Fruit fly (Drosophila melanogaster) whole organism, pupa: ENCODE data around the gene Gclc.

Source experiments
- CG10348 ChIP-seq: fragments of 200-800 bp; sonication (Bioruptor generic); IDR thresholded peaks from 2 replicates; pipeline ENCODE4 v1.3.6; 2022; ENCODE audit warnings: missing biosample characterization, missing genetic modification characterization
- CG12605 ChIP-seq: fragments of 200-800 bp; sonication (Bioruptor generic); IDR thresholded peaks from 2 replicates; pipeline ENCODE4 v1.3.6; 2022; ENCODE audit warnings: missing biosample characterization, missing genetic modification characterization
- CG13204 ChIP-seq: fragments of 200-800 bp; sonication (Bioruptor generic); optimal IDR thresholded peaks from 2 replicates; lab custom pipeline; 2018; ENCODE audit warnings: missing biosample characterization, mild to moderate bottlenecking, missing genetic modification characterization, moderate library complexity
- CG14655 ChIP-seq: fragments of 200-800 bp; sonication (Bioruptor generic); optimal IDR thresholded peaks from 3 replicates; lab custom pipeline; 2017; ENCODE audit warnings: mild to moderate bottlenecking, missing biosample characterization, missing genetic modification reagents, missing genetic modification characterization
- CG15710 ChIP-seq: fragments of 200-800 bp; sonication (Bioruptor generic); optimal IDR thresholded peaks from 2 replicates; lab custom pipeline; 2018; ENCODE audit warnings: missing biosample characterization, mild to moderate bottlenecking, missing genetic modification characterization, moderate library complexity
- CG17806 ChIP-seq: fragments of 200-800 bp; sonication (Bioruptor generic); optimal IDR thresholded peaks from 2 replicates; lab custom pipeline; 2018; ENCODE audit warnings: missing biosample characterization, mild to moderate bottlenecking, missing genetic modification characterization, moderate library complexity
- CG32121 ChIP-seq: fragments of 200-800 bp; sonication (Bioruptor generic); IDR thresholded peaks from 2 replicates; pipeline ENCODE4 v1.3.6; 2022; ENCODE audit warnings: missing biosample characterization, missing genetic modification characterization
- CG34367 ChIP-seq: fragments of 200-800 bp; sonication (Bioruptor generic); optimal IDR thresholded peaks from 2 replicates; lab custom pipeline; 2018; ENCODE audit warnings: missing biosample characterization, mild to moderate bottlenecking, missing genetic modification characterization
- CG4496 ChIP-seq: fragments of 200-800 bp; sonication (Bioruptor generic); IDR thresholded peaks from 3 replicates; pipeline ENCODE4 v1.3.6; 2022; ENCODE audit warnings: missing biosample characterization, missing genetic modification characterization
- CG8159 ChIP-seq: fragments of 200-800 bp; sonication (Bioruptor generic); optimal IDR thresholded peaks from 3 replicates; lab custom pipeline; 2018; ENCODE audit warnings: missing biosample characterization, mild to moderate bottlenecking, missing genetic modification characterization, moderate library complexity
- CG8301 ChIP-seq: fragments of 200-800 bp; sonication (Bioruptor generic); optimal IDR thresholded peaks from 2 replicates; lab custom pipeline; 2018; ENCODE audit warnings: missing biosample characterization, mild to moderate bottlenecking, missing genetic modification characterization
- CG9948 ChIP-seq: fragments of 200-800 bp; sonication (Bioruptor generic); optimal IDR thresholded peaks from 2 replicates; lab custom pipeline; 2018; ENCODE audit warnings: missing biosample characterization, mild to moderate bottlenecking, missing genetic modification characterization, moderate library complexity
- D1 ChIP-seq: fragments of 200-800 bp; sonication (Bioruptor generic); optimal IDR thresholded peaks from 2 replicates; lab custom pipeline; 2018; ENCODE audit warnings: missing biosample characterization, mild to moderate bottlenecking, missing genetic modification characterization, moderate library complexity
- EcR ChIP-seq: fragments of 200-800 bp; sonication (Bioruptor generic); optimal IDR thresholded peaks from 3 replicates; lab custom pipeline; 2019; ENCODE audit warnings: missing biosample characterization, missing genetic modification characterization, mild to moderate bottlenecking, moderate library complexity, missing genetic modification reagents
- Ets98B ChIP-seq: fragments of 200-800 bp; sonication (Bioruptor generic); IDR thresholded peaks from 2 replicates; pipeline ENCODE4 v1.3.6; 2022; ENCODE audit warnings: missing biosample characterization, missing genetic modification characterization
- Pif1A ChIP-seq: fragments of 200-800 bp; sonication (Bioruptor generic); optimal IDR thresholded peaks from 3 replicates; lab custom pipeline; 2016; ENCODE audit warnings: missing biosample characterization, missing genetic modification characterization
- Pif1B ChIP-seq: fragments of 200-800 bp; sonication (Bioruptor generic); optimal IDR thresholded peaks from 3 replicates; lab custom pipeline; 2016; ENCODE audit warnings: missing biosample characterization, missing genetic modification characterization
- Snoo ChIP-seq: fragments of 200-800 bp; sonication (Bioruptor generic); optimal IDR thresholded peaks from 3 replicates; lab custom pipeline; 2017; ENCODE audit warnings: missing biosample characterization, mild to moderate bottlenecking, missing genetic modification characterization, inconsistent platforms
- fd96Ca ChIP-seq: fragments of 200-800 bp; sonication (Bioruptor generic); IDR thresholded peaks from 3 replicates; pipeline ENCODE4 v1.3.6; 2022; ENCODE audit warnings: missing biosample characterization, missing genetic modification characterization
- gl ChIP-seq: fragments of 200-800 bp; sonication (Bioruptor generic); optimal IDR thresholded peaks from 2 replicates; lab custom pipeline; 2018; ENCODE audit warnings: missing biosample characterization, mild to moderate bottlenecking, missing genetic modification characterization
- rn ChIP-seq: fragments of 200-800 bp; sonication (Bioruptor generic); IDR thresholded peaks from 2 replicates; pipeline ENCODE4 v1.3.6; 2022; ENCODE audit warnings: missing biosample characterization, missing genetic modification characterization

Gclc gene

DNA sequence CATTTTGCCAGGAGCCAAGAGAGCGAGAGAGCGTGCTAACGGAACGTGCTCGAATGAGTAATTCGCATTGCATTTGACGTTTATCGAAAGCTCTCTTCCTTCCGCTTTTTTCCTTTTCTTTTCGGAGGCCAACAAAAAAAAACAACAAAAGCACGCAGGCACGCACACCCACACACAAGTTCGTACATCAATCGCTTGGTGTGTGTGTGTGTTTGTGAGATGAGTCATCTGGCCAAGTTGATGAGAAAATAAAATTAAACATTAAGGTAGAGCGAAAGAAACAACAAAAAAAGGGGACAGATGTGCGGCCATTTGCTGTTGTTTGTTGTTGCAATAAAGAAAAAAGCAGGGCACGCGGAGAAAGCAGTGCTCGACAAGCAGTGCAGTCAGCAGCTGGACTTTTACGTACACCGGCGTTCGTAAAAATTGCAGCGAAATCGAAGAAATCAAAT lies 52.7 kb downstream of the Gclc start:
- TF ChIP-seq CG15710 (tag; lab: Kevin White, UChicago) (peak; percentile 55), CG8301 (tag; lab: Kevin White, UChicago) (peak; percentile 40), CG12605 (GFP tag; lab: Robert Waterston, UW) (peak; percentile 79), CG13204 (no peak), CG10348 (GFP tag; lab: Robert Waterston, UW) (no peak), gl (tag; lab: Kevin White, UChicago) (peak; percentile 74), CG14655 (GFP tag; lab: Kevin White, UChicago) (no peak), Pif1B (GFP tag; lab: Kevin White, UChicago) (peak; percentile 58), D1 (no peak), EcR (no peak), Pif1A (GFP tag; lab: Kevin White, UChicago) (peak; percentile 84), rn (0 out of 2 replicates have a peak, but pooled peaks have one; percentile 10), CG9948 (peak; percentile 25), Ets98B (GFP tag; lab: Robert Waterston, UW) (peak; percentile 77), CG32121 (peak; percentile 79), CG8159 (tag; lab: Kevin White, UChicago) (peak; percentile 51), CG17806 (peak; percentile 38), CG4496 (GFP tag; lab: Robert Waterston, UW) (peak; percentile 88), CG34367 (tag; lab: Kevin White, UChicago) (peak; percentile 50), Snoo (peak; percentile 67), fd96Ca (GFP tag; lab: Robert Waterston, UW) (peak; percentile 52; the same call in 1 of the 3 replicates)

DNA sequence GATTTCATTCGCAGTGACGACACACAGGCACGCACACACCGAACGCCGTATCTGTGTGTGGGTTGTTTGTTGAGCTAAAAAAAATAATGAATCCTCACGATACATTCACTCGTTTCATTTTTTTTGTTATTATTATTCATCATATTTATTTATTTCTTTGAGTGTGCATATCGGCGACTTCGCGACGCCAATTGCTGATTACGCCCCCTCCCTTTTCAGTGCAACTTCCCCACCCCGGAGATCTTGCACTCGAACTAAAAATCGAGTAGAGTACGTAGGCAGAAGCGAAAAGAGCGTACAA lies 53.8 kb downstream of the Gclc start:
- TF ChIP-seq CG10348 (GFP tag; lab: Robert Waterston, UW) = no peak
- TF ChIP-seq CG12605 (GFP tag; lab: Robert Waterston, UW) = no peak
- no peak for TF ChIP-seq Pif1B (GFP tag; lab: Kevin White, UChicago)
- no peak for TF ChIP-seq CG13204
- no peak for TF ChIP-seq CG32121
- TF ChIP-seq CG17806 = no peak
- TF ChIP-seq Ets98B (GFP tag; lab: Robert Waterston, UW) = no peak; the same call in 1 of the 2 replicates
- TF ChIP-seq EcR = no peak
- TF ChIP-seq Pif1A (GFP tag; lab: Kevin White, UChicago) = no peak
- no peak for TF ChIP-seq CG34367 (tag; lab: Kevin White, UChicago)
- TF ChIP-seq fd96Ca (GFP tag; lab: Robert Waterston, UW) = no peak; the same call in 2 of the 3 replicates
- no peak for TF ChIP-seq CG4496 (GFP tag; lab: Robert Waterston, UW)
- TF ChIP-seq D1 = no peak
- TF ChIP-seq CG8301 (tag; lab: Kevin White, UChicago) = no peak
- no peak for TF ChIP-seq rn
- TF ChIP-seq CG9948 = no peak

- peak; percentile 18; the same call in 1 of the 3 replicates for TF ChIP-seq fd96Ca (GFP tag; lab: Robert Waterston, UW)
- TF ChIP-seq CG14655 (GFP tag; lab: Kevin White, UChicago) = peak; percentile 40
- TF ChIP-seq CG13204 = peak; percentile 14
- TF ChIP-seq CG10348 (GFP tag; lab: Robert Waterston, UW) = no peak
- peak; percentile 27 for TF ChIP-seq CG8301 (tag; lab: Kevin White, UChicago)
- peak; percentile 19; the same call in 1 of the 3 replicates for TF ChIP-seq CG4496 (GFP tag; lab: Robert Waterston, UW)
- TF ChIP-seq Ets98B (GFP tag; lab: Robert Waterston, UW) = no peak
- peak; percentile 37 for TF ChIP-seq gl (tag; lab: Kevin White, UChicago)
- peak; percentile 63 for TF ChIP-seq CG12605 (GFP tag; lab: Robert Waterston, UW)
- no peak for TF ChIP-seq CG17806
- TF ChIP-seq CG15710 (tag; lab: Kevin White, UChicago) = no peak
These were observed 54.4 kb downstream of the Gclc start, which contains the start of gene mys for dm6 chrX:8061392-8062179. TSS of gene mys (plus strand) at chrX:8061645.

DNA sequence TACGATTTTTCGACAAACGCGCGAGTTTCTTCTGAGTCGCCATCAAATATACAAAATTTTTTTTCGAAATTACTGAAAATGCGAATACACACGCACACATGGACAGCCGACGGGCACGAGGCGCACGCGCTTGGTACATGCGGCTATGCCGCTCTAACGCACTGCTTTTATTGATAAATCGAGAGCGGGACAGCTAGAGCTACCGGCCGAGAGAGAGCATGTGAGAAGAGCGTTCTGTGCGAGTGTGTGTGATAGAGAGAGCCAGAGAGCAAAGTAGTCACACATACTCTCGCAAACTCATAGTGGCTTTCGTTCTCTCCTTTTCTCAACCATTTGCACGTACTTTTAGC lies 55.1 kb downstream of the Gclc start:
- TF ChIP-seq CG8159 (tag; lab: Kevin White, UChicago) (peak; percentile 4), Snoo (no peak), CG32121 (peak; percentile 54; the same call in 1 of the 2 replicates), CG9948 (no peak), Pif1A (GFP tag; lab: Kevin White, UChicago) (no peak), CG13204 (no peak), Pif1B (GFP tag; lab: Kevin White, UChicago) (no peak), gl (tag; lab: Kevin White, UChicago) (no peak), CG10348 (GFP tag; lab: Robert Waterston, UW) (no peak), CG17806 (no peak), rn (no peak), CG34367 (tag; lab: Kevin White, UChicago) (no peak), Ets98B (GFP tag; lab: Robert Waterston, UW) (peak; percentile 58), CG15710 (tag; lab: Kevin White, UChicago) (no peak), CG14655 (GFP tag; lab: Kevin White, UChicago) (peak; percentile 14), CG12605 (GFP tag; lab: Robert Waterston, UW) (peak; percentile 34; the same call in 1 of the 2 replicates), CG4496 (GFP tag; lab: Robert Waterston, UW) (peak; percentile 77), EcR (no peak), CG8301 (tag; lab: Kevin White, UChicago) (no peak), fd96Ca (GFP tag; lab: Robert Waterston, UW) (peak; percentile 52; the same call in 1 of the 3 replicates), D1 (no peak)

- TF ChIP-seq rn (no peak), Pif1A (GFP tag; lab: Kevin White, UChicago) (peak; percentile 7), Ets98B (GFP tag; lab: Robert Waterston, UW) (peak; percentile 34; the same call in 1 of the 2 replicates), CG34367 (tag; lab: Kevin White, UChicago) (no peak), Pif1B (GFP tag; lab: Kevin White, UChicago) (peak; percentile 15)
These were observed 55.6 kb downstream of the Gclc start for dm6 chrX:8060148-8060920.
